Fruit fly (Drosophila melanogaster) whole organism: ENCODE measurements around the gene rogdi.

Source experiments
- CG8478 ChIP-seq: fragments of >200 bp; optimal IDR thresholded peaks from 2 replicates; lab custom pipeline; 2018; ENCODE audit warnings: inconsistent platforms
- Dll ChIP-seq: fragments of >200 bp; optimal IDR thresholded peaks from 2 replicates; lab custom pipeline; 2017
- EcR ChIP-seq, 2 experiments: fragments of >200 bp; optimal IDR thresholded peaks; 2 replicates each; lab custom pipeline; 2017; ENCODE audit warnings: missing biosample characterization in 2 of 2, missing genetic modification characterization in 2 of 2, missing genetic modification reagents in 2 of 2
- pan ChIP-seq: fragments of >200 bp; optimal IDR thresholded peaks from 2 replicates; lab custom pipeline; 2017
- psq ChIP-seq: fragments of >200 bp; optimal IDR thresholded peaks from 2 replicates; lab custom pipeline; 2017
- usp ChIP-seq: fragments of >200 bp; optimal IDR thresholded peaks from 2 replicates; lab custom pipeline; 2017; ENCODE audit warnings: missing biosample characterization, missing genetic modification characterization, mixed read lengths

Gene rogdi

dm6 chr3L:17052388-17052905 lies 3.1 kb downstream of the rogdi start:
- TF ChIP-seq CG8478 (lab: Kevin White, UChicago) (no peak), psq (lab: Kevin White, UChicago) (no peak), usp (GFP tag; lab: Kevin White, UChicago) (no peak), Dll (lab: Kevin White, UChicago) (no peak), EcR (GFP tag; optimal IDR thresholded peaks at IDR 0.05; lab: Kevin White, UChicago) (no peak), pan (no peak)

DNA sequence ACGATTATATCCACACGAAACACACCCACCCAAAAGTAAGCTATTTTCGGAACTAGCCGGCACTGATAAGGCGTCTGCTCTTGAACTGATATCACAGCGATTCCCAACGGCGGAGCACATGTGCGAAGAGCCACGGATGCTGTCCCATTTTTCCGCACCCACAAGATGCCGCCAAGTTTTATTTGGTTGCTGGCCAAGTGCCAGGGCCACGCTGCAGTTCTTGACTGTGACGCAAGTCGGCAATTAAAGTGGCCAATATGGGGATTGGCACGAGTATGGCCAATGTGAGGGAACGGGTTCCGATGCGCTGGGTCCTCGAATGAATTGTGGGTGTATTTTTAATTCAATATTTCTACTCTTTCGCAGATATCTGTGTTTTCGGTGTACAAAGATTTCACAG lies 4.6 kb downstream of the rogdi start:
- no peak for TF ChIP-seq psq (lab: Kevin White, UChicago)
- TF ChIP-seq usp (GFP tag; lab: Kevin White, UChicago) = no peak
- no peak for TF ChIP-seq CG8478 (lab: Kevin White, UChicago)
- no peak for TF ChIP-seq Dll (lab: Kevin White, UChicago)
- TF ChIP-seq EcR (GFP tag; optimal IDR thresholded peaks at IDR 0.05; lab: Kevin White, UChicago) = no peak
- no peak for TF ChIP-seq pan

dm6 chr3L:17055467-17055877 lies 6.2 kb downstream of the rogdi start, which contains the start of gene CG7724:
TSS of gene CG7724 (plus strand) at chr3L:17055613.
- TF ChIP-seq Dll (lab: Kevin White, UChicago) = no peak
- TF ChIP-seq pan = no peak
- TF ChIP-seq CG8478 (lab: Kevin White, UChicago) = no peak
- TF ChIP-seq usp (GFP tag; lab: Kevin White, UChicago) = no peak
- TF ChIP-seq psq (lab: Kevin White, UChicago) = no peak
- no peak for TF ChIP-seq EcR (GFP tag; optimal IDR thresholded peaks at IDR 0.05; lab: Kevin White, UChicago)

DNA sequence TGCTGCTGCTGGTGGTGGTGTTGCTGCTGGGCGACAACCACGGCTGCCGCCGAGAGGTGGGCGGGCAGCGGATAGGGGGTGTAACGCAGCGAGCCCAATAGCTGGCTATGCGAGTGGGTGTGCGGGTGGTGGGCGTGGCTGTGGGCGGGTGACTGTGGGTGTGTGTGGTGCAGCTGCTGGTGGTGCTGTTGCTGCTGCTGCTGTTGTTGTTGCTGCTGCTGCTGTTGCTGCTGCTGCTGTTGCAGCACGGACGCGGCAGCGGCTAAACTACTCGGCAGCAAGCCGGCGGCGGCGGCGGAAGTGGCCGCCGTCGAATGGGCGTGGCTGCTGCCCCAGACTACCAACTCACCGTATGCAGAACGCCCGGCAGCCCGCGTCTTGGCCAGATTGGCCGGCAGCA lies 28.0 kb downstream of the rogdi start:
- no peak for TF ChIP-seq EcR (GFP tag; optimal IDR thresholded peaks at IDR 0.05; lab: Kevin White, UChicago)
- no peak for TF ChIP-seq usp (GFP tag; lab: Kevin White, UChicago)
- TF ChIP-seq Dll (lab: Kevin White, UChicago) = no peak
- no peak for TF ChIP-seq pan
- no peak for TF ChIP-seq psq (lab: Kevin White, UChicago)
- TF ChIP-seq CG8478 (lab: Kevin White, UChicago) = no peak
